Worm (Caenorhabditis elegans): ENCODE measurements around the gene cyk-4.

The cyk-4 gene

ce11 chrIII:13719247-13719758 lies 51.7 kb downstream of the cyk-4 start (continued):
- TF ChIP-seq lin-13 (GFP tag; optimal IDR thresholded peaks at IDR 0.05): no peak
- TF ChIP-seq vab-15 (tag; optimal IDR thresholded peaks at IDR 0.05): no peak
- no peak for TF ChIP-seq snpc-4 (tag; optimal IDR thresholded peaks at IDR 0.05)
- no peak for TF ChIP-seq skn-1 (tag; optimal IDR thresholded peaks at IDR 0.05)
- no peak for TF ChIP-seq ces-1 (GFP tag; optimal IDR thresholded peaks at IDR 0.05)
- no peak for TF ChIP-seq C16A3.4 (tag; optimal IDR thresholded peaks at IDR 0.05)
- no peak for TF ChIP-seq aly-2 (tag; optimal IDR thresholded peaks at IDR 0.05)
- peak; percentile 36 for TF ChIP-seq rnt-1 (tag; optimal IDR thresholded peaks at IDR 0.05)
- TF ChIP-seq nhr-19 (GFP tag; conservative IDR thresholded peaks at IDR 0.05): peak; percentile 53
- TF ChIP-seq lin-39 (tag; optimal IDR thresholded peaks at IDR 0.05): no peak
- no peak for TF ChIP-seq zip-4 (GFP tag; optimal IDR thresholded peaks at IDR 0.05)
- no peak for TF ChIP-seq ceh-90 (tag; optimal IDR thresholded peaks at IDR 0.05)
- no peak for TF ChIP-seq egl-27 (tag; optimal IDR thresholded peaks at IDR 0.05)
- TF ChIP-seq fkh-4 (tag; optimal IDR thresholded peaks at IDR 0.05; ENCODE audit: borderline replicate concordance): no peak
- no peak for TF ChIP-seq unc-98 (GFP tag; IDR thresholded peaks at IDR 0.05)
- TF ChIP-seq alr-1 (tag; optimal IDR thresholded peaks at IDR 0.05; ENCODE audit: borderline replicate concordance): no peak
- no peak for TF ChIP-seq fkh-8 (tag; optimal IDR thresholded peaks at IDR 0.05)
- TF ChIP-seq elt-2 (tag; optimal IDR thresholded peaks at IDR 0.05): no peak
- no peak for TF ChIP-seq fkh-10 (GFP tag; optimal IDR thresholded peaks at IDR 0.05)
- TF ChIP-seq Y116A8C.19 (tag; optimal IDR thresholded peaks at IDR 0.05; ENCODE audit: borderline replicate concordance): no peak
- peak; percentile 66 for TF ChIP-seq lin-14 (GFP tag; optimal IDR thresholded peaks at IDR 0.05)
- peak; percentile 61 for TF ChIP-seq tbx-2 (tag; optimal IDR thresholded peaks at IDR 0.05)
- TF ChIP-seq pax-3 (tag; optimal IDR thresholded peaks at IDR 0.05): no peak
- TF ChIP-seq nhr-76 (tag; optimal IDR thresholded peaks at IDR 0.05): no peak
- no peak for TF ChIP-seq F16B12.6 (tag; optimal IDR thresholded peaks at IDR 0.05)
- TF ChIP-seq elt-3 (tag; optimal IDR thresholded peaks at IDR 0.05): no peak
- peak in 1 of 2 experiments; percentile 60 for TF ChIP-seq mdl-1 (tag; optimal IDR thresholded peaks at IDR 0.05)
- no peak for TF ChIP-seq blmp-1 (tag; optimal IDR thresholded peaks at IDR 0.05)
- TF ChIP-seq snu-23 (GFP tag; optimal IDR thresholded peaks at IDR 0.05): peak; percentile 57
- TF ChIP-seq ztf-4 (tag; optimal IDR thresholded peaks at IDR 0.05): no peak
- TF ChIP-seq dsc-1 (tag; optimal IDR thresholded peaks at IDR 0.05): no peak
- TF ChIP-seq lsy-2 (tag; optimal IDR thresholded peaks at IDR 0.05): peak in 1 of 2 experiments; percentile 32
- TF ChIP-seq xbp-1 (tag; optimal IDR thresholded peaks at IDR 0.05): peak; percentile 16
- no peak for TF ChIP-seq ama-1 (optimal IDR thresholded peaks at IDR 0.05)
- no peak for TF ChIP-seq ets-5 (GFP tag; IDR thresholded peaks at IDR 0.05)
- TF ChIP-seq sox-4 (tag; optimal IDR thresholded peaks at IDR 0.05): no peak
- no peak for TF ChIP-seq egl-13 (tag; optimal IDR thresholded peaks at IDR 0.05)
- no peak for TF ChIP-seq ceh-8 (GFP tag; optimal IDR thresholded peaks at IDR 0.05)
- no peak for TF ChIP-seq hpl-2 (GFP tag; optimal IDR thresholded peaks at IDR 0.05)
- TF ChIP-seq sptf-1 (tag; optimal IDR thresholded peaks at IDR 0.05): no peak
- TF ChIP-seq nhr-85 (tag): peak; percentile 83
- TF ChIP-seq nhr-90 (tag; optimal IDR thresholded peaks at IDR 0.05; ENCODE audit: poor library complexity): peak; percentile 76
- no peak for TF ChIP-seq nhr-11 (tag; optimal IDR thresholded peaks at IDR 0.05)
- no peak for TF ChIP-seq pag-3 (tag; optimal IDR thresholded peaks at IDR 0.05; ENCODE audit: borderline replicate concordance, insufficient read depth)
- TF ChIP-seq aha-1 (tag; optimal IDR thresholded peaks at IDR 0.05): peak; percentile 5
- TF ChIP-seq lir-3 (tag; optimal IDR thresholded peaks at IDR 0.05; ENCODE audit: poor library complexity): no peak
